Worm (Caenorhabditis elegans) whole organism, young adult: Measurements from ENCODE around the gene cng-2.

Experiments used
- attf-3 ChIP-seq: fragments of 200-800 bp; sonication (Bioruptor generic); conservative IDR thresholded peaks from 2 replicates; pipeline ENCODE4 v1.3.6; 2022; ENCODE audit warnings: missing genetic modification reagents, missing genetic modification characterization, missing compliant biosample characterization
- madf-8 ChIP-seq: fragments of 200-800 bp; sonication (Bioruptor generic); conservative IDR thresholded peaks from 2 replicates; pipeline ENCODE4 v1.3.6; 2022; ENCODE audit warnings: missing genetic modification reagents, missing genetic modification characterization, missing compliant biosample characterization
- snpc-3.4 ChIP-seq: sonication (generic microtip); optimal IDR thresholded peaks from 2 replicates; lab custom pipeline; 2017; ENCODE audit warnings: missing genetic modification characterization, mild to moderate bottlenecking, missing compliant biosample characterization, antibody characterized with exemption, moderate library complexity, missing genotype, missing genetic modification reagents
- tlf-1 ChIP-seq: fragments of 200-800 bp; sonication (Bioruptor generic); optimal IDR thresholded peaks from 2 replicates; lab custom pipeline; 2018; ENCODE audit warnings: mild to moderate bottlenecking, missing genetic modification characterization, missing compliant biosample characterization
- zfh-2 ChIP-seq: fragments of 200-800 bp; sonication (Bioruptor generic); conservative IDR thresholded peaks from 2 replicates; pipeline ENCODE4 v1.3.6; 2022; ENCODE audit warnings: missing genetic modification reagents, missing genetic modification characterization, missing compliant biosample characterization
- ztf-28 ChIP-seq: fragments of 200-800 bp; sonication (Bioruptor generic); IDR thresholded peaks from 2 replicates; pipeline ENCODE4 v1.3.6; 2022; ENCODE audit warnings: missing genetic modification reagents, missing genetic modification characterization, missing compliant biosample characterization

ce11 chrIV:2052337-2052736 lies 15.3 kb downstream of the cng-2 start:
- TF ChIP-seq madf-8 (no peak), zfh-2 (GFP tag; lab: Robert Waterston, UW) (no peak), snpc-3.4 (tag; lab: Kevin White, UChicago) (no peak), attf-3 (GFP tag; lab: Robert Waterston, UW) (no peak), ztf-28 (GFP tag; lab: Robert Waterston, UW) (no peak), tlf-1 (GFP tag; lab: Kevin White, UChicago) (no peak)
